Fruit fly (Drosophila melanogaster): ENCODE results near the gene CG31342.

Gene CG31342

DNA sequence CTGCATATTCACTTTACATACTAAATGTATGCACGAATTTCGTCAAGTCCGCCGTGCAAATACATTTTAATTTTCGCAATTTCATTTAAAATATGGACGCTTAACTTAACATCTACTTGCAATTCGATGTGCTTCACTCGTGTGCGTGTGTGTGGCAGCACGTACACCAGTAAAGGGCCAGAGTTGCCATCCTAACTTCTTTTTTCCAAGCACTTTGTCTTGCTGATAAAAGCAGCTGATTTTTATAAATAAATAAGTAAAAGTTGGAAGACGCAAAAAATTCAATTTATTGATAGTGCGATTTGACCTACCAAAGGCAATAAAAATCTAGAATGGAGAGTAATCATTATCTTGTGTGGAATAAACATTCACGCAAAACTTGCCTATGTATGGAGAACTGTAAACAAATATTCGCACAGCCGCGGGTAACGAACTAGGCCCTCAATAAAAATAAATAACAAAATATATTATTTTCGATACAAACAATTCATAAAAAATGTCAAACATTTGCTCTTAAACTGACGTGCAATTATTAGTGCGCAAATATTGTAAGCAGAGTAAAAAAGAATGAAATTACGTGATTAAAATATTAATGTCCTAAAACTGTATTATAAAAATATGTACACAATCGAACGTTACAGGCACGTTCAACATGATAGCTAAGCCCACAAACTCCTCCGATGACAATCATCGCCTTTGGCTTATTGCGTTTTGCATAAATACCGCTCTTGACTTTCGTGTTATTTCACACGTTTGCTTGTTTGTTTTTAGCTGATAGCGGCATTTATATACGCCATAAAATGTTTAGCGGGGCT, 3.5 kb upstream of the CG31342 start (continued):
- peak; percentile 89 for TF ChIP-seq CG2678 (tag; optimal IDR thresholded peaks at IDR 0.05)
- peak; percentile 24 for TF ChIP-seq CG30020 (tag; optimal IDR thresholded peaks at IDR 0.05)
- TF ChIP-seq Gsc (GFP tag; IDR thresholded peaks at IDR 0.05) = no peak
- peak; percentile 23 to 67 for TF ChIP-seq bsh (GFP tag; optimal IDR thresholded peaks at IDR 0.05)
- TF ChIP-seq CG10979 (tag; optimal IDR thresholded peaks at IDR 0.05) = peak; percentile 57
- TF ChIP-seq CG8944 (GFP tag; optimal IDR thresholded peaks at IDR 0.05) = no peak
- peak; percentile 40 for TF ChIP-seq oc (tag; optimal IDR thresholded peaks at IDR 0.05)
- TF ChIP-seq MESR4 (GFP tag; optimal IDR thresholded peaks at IDR 0.05) = peak; percentile 10
- no peak for TF ChIP-seq CG3065 (GFP tag; optimal IDR thresholded peaks at IDR 0.05)
- TF ChIP-seq CG1647 (GFP tag; optimal IDR thresholded peaks at IDR 0.05) = no peak
- no peak for TF ChIP-seq tll (GFP tag; optimal IDR thresholded peaks at IDR 0.05)
- peak in 1 of 2 experiments; percentile 28 for TF ChIP-seq insv (GFP tag; optimal IDR thresholded peaks at IDR 0.05)
- peak; percentile 71 for TF ChIP-seq CG10209 (GFP tag; optimal IDR thresholded peaks at IDR 0.05)
- TF ChIP-seq NfI (GFP tag; optimal IDR thresholded peaks at IDR 0.05) = peak; percentile 77
- peak; percentile 45 for TF ChIP-seq CG6689 (GFP tag; IDR thresholded peaks at IDR 0.05)
- peak; percentile 50; the same call in 1 of the 3 replicates for TF ChIP-seq Mrtf (GFP tag; IDR thresholded peaks at IDR 0.05)
- TF ChIP-seq HmgD (GFP tag; optimal IDR thresholded peaks at IDR 0.05) = no peak
- no peak for TF ChIP-seq CG6175 (GFP tag; IDR thresholded peaks at IDR 0.05)
- TF ChIP-seq gce (GFP tag; IDR thresholded peaks at IDR 0.05) = no peak; the same call in 2 of the 3 replicates
- no peak for TF ChIP-seq Nf-YA (GFP tag; IDR thresholded peaks at IDR 0.05)
- TF ChIP-seq Spps (tag; optimal IDR thresholded peaks at IDR 0.05) = no peak
- peak; percentile 54 for TF ChIP-seq D19A (tag; optimal IDR thresholded peaks at IDR 0.05)
- TF ChIP-seq CG34224 (GFP tag; IDR thresholded peaks at IDR 0.05; ENCODE audit: partially characterized antibody) = no peak
- TF ChIP-seq Atf3 (GFP tag; optimal IDR thresholded peaks at IDR 0.05) = no peak
- no peak for TF ChIP-seq CG13123 (GFP tag; optimal IDR thresholded peaks at IDR 0.05)
- peak; percentile 15; the same call in 1 of the 3 replicates for TF ChIP-seq CG11456 (GFP tag; IDR thresholded peaks at IDR 0.05)
- TF ChIP-seq CG15479 (GFP tag; optimal IDR thresholded peaks at IDR 0.05) = no peak
- peak; percentile 63 for TF ChIP-seq lilli (GFP tag; optimal IDR thresholded peaks at IDR 0.05)
- no peak for TF ChIP-seq bab2 (GFP tag; optimal IDR thresholded peaks at IDR 0.05)
- peak; percentile 75 for TF ChIP-seq esg (GFP tag; conservative IDR thresholded peaks at IDR 0.05)
- no peak for TF ChIP-seq CG4617 (GFP tag; optimal IDR thresholded peaks at IDR 0.05; ENCODE audit: borderline replicate concordance)
- TF ChIP-seq sd (tag; optimal IDR thresholded peaks at IDR 0.05) = peak; percentile 91
- TF ChIP-seq E2f1 (GFP tag; IDR thresholded peaks at IDR 0.05) = peak; percentile 56; the same call in 1 of the 2 replicates
- TF ChIP-seq crp (GFP tag; optimal IDR thresholded peaks at IDR 0.05) = peak in 1 of 2 experiments; percentile 48
- peak; percentile 25 for TF ChIP-seq ewg (GFP tag; optimal IDR thresholded peaks at IDR 0.05)
- TF ChIP-seq caup (GFP tag; optimal IDR thresholded peaks at IDR 0.05; ENCODE audit: severe bottlenecking) = peak; percentile 78
- no peak; the same call in 1 of the 3 replicates for TF ChIP-seq croc (GFP tag; conservative IDR thresholded peaks at IDR 0.05)
- TF ChIP-seq vvl (GFP tag; IDR thresholded peaks at IDR 0.05) = peak; percentile 37
- TF ChIP-seq HmgZ (tag; optimal IDR thresholded peaks at IDR 0.05) = peak; percentile 64
- TF ChIP-seq CG1233 (GFP tag; optimal IDR thresholded peaks at IDR 0.05) = peak; percentile 80
- peak; percentile 32 for TF ChIP-seq grn (GFP tag; optimal IDR thresholded peaks at IDR 0.05)
- peak; percentile 75 for TF ChIP-seq CG12391 (tag; optimal IDR thresholded peaks at IDR 0.05)
- no peak for TF ChIP-seq CG5245 (GFP tag; optimal IDR thresholded peaks at IDR 0.05)
- TF ChIP-seq nerfin-2 (GFP tag; IDR thresholded peaks at IDR 0.05; ENCODE audit: partially characterized antibody) = no peak
- no peak for TF ChIP-seq shn (GFP tag; optimal IDR thresholded peaks at IDR 0.05)
- TF ChIP-seq wdn (GFP tag; IDR thresholded peaks at IDR 0.05) = peak; percentile 53; the same call in 1 of the 2 replicates
- TF ChIP-seq CG2120 (GFP tag; optimal IDR thresholded peaks at IDR 0.05) = peak; percentile 83
- no peak for TF ChIP-seq CG1832 (GFP tag; optimal IDR thresholded peaks at IDR 0.05)
